Worm (Caenorhabditis elegans): ENCODE results near the gene srsx-1.
A peak's percentile ranks its signal among the peaks of the same experiment; 100 is the strongest.

Gene srsx-1

ce11 chrV:17151292-17151691 is 26.6 kb downstream of the srsx-1 start:
- TF ChIP-seq daf-16 (GFP tag; optimal IDR thresholded peaks at IDR 0.05) (no peak), daf-16 (tag; optimal IDR thresholded peaks at IDR 0.05) (no peak), set-16 (GFP tag; IDR thresholded peaks at IDR 0.05) (peak; percentile 47; the same call in 1 of the 2 replicates), aha-1 (tag) (peak; percentile 95)

All from whole organism, L4 larva.